Worm (Caenorhabditis elegans): ENCODE data around the gene C33F10.4.

The C33F10.4 gene

DNA sequence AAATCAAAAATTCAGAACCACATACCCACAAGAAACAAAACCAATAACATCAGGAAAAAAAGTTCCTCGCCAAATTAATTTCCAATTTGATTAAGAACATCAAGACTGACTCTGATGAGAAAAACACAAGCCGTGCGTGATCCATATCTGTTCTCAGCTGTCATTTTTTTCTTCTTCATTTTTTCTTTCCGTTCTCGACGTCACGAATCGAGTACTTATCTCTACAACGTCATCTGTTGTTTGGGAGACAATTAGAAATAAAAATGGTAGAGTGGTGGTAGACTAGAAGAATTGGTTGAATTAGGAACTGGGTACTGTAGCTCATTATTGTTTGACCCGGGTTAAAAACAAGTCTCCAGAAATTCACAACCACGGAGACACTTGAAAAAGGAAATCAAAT is 34.5 kb upstream of the C33F10.4 start:
- TF ChIP-seq ztf-22 (GFP tag; optimal IDR thresholded peaks at IDR 0.05) (no peak), B0019.2 (GFP tag; conservative IDR thresholded peaks at IDR 0.05) (no peak), ztf-26 (tag; optimal IDR thresholded peaks at IDR 0.05) (peak; percentile 6)

DNA sequence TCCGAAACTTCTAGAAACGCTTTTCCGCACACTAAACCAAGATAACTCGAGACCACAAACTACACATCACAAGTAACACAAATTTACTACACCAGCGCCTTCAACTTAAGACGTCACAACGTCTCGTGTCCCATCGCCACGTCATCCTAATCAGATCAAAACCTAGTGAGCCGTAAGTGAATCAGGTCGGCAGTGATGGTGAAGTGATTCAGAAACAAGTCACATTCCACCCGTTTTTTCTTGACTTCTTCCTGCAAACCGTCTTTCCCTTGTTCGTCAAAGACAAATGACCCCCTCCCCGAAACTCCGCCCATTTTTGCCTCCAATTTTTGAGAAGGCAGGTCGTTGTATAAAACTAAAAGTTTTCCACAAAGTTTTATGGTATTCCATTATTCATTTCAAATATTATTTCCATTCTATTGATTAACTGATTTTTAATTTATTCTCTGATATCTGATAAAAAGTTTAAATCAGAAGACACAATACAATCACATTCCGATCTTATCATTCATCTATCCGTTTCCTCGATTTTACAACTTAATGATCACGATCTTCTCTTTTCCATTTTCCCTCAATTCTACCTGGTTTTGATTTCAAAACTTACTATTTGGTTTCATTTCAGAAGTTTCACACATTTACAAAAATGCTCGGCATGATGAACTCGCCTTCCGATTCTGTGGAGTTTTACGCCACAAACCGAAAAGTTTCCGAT is 32.8 kb upstream of the C33F10.4 start, which contains the start of gene F26G1.2:
Gene F26G1.2, plus strand, starts transcription at position 508 of the 712 bp plus-strand sequence.
- TF ChIP-seq rec-8 (tag; optimal IDR thresholded peaks at IDR 0.05) (no peak), ztf-26 (tag; optimal IDR thresholded peaks at IDR 0.05) (peak; percentile 11), hsf-1 (GFP tag; IDR thresholded peaks at IDR 0.05) (no peak), madf-3 (GFP tag; IDR thresholded peaks at IDR 0.05) (no peak), ZK185.1 (tag; optimal IDR thresholded peaks at IDR 0.05; ENCODE audit: poor library complexity, severe bottlenecking) (no peak), ceh-100 (GFP tag; IDR thresholded peaks at IDR 0.05) (no peak), lin-26 (GFP tag; IDR thresholded peaks at IDR 0.05) (peak; percentile 47; the same call in 1 of the 2 replicates), die-1 (tag; optimal IDR thresholded peaks at IDR 0.05) (no peak), somi-1 (GFP tag; optimal IDR thresholded peaks at IDR 0.05) (no peak)

DNA sequence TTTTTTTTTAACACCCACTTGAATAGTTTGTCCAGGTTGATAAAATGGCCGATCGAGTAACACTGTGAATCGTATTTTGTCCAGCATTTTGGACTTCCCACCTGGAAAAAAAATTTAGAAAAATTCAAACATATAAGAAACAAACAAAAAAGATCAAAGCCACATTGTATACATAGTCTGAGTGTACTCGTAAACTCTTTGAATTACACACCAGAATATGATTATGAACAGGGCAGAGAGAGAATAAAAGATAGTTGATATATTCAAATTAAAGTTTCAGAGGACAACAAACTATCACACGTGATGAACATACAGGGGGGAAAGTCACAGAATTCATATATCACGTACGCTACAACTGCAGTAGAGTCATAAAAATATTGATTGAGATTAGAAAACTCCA is 29.3 kb upstream of the C33F10.4 start, which contains the start of gene ttm-2:
Gene ttm-2, minus strand, starts transcription at position 101 of the 400 bp plus-strand sequence.
- TF ChIP-seq B0019.2 (GFP tag; conservative IDR thresholded peaks at IDR 0.05): no peak
- no peak for TF ChIP-seq F39B2.1 (GFP tag; IDR thresholded peaks at IDR 0.05)
- no peak for TF ChIP-seq egrh-3 (GFP tag; IDR thresholded peaks at IDR 0.05)
- TF ChIP-seq T26A5.8 (tag; optimal IDR thresholded peaks at IDR 0.05): no peak
- TF ChIP-seq mxl-1 (tag; optimal IDR thresholded peaks at IDR 0.05): no peak
- TF ChIP-seq hrde-1 (tag; optimal IDR thresholded peaks at IDR 0.05; ENCODE audit: borderline replicate concordance): no peak
- TF ChIP-seq ztf-22 (GFP tag; optimal IDR thresholded peaks at IDR 0.05): no peak
- no peak for TF ChIP-seq ceh-58 (GFP tag; IDR thresholded peaks at IDR 0.05)

- no peak for TF ChIP-seq pha-4 (tag; optimal IDR thresholded peaks at IDR 0.05)
- no peak for TF ChIP-seq tlf-1 (GFP tag; optimal IDR thresholded peaks at IDR 0.05)
- TF ChIP-seq nhr-120 (GFP tag; IDR thresholded peaks at IDR 0.05): no peak
- TF ChIP-seq nhr-179 (tag; optimal IDR thresholded peaks at IDR 0.05): no peak
- no peak for TF ChIP-seq B0336.3 (GFP tag; IDR thresholded peaks at IDR 0.05)
- TF ChIP-seq mel-28 (tag; optimal IDR thresholded peaks at IDR 0.05; ENCODE audit: borderline replicate concordance): no peak
- TF ChIP-seq Y79H2A.3 (GFP tag; conservative IDR thresholded peaks at IDR 0.05): no peak
- TF ChIP-seq lin-35 (GFP tag; optimal IDR thresholded peaks at IDR 0.05): no peak
Measured at ce11 chrII:4767612-4768011, 27.9 kb upstream of the C33F10.4 start.

- TF ChIP-seq tlf-1 (GFP tag; optimal IDR thresholded peaks at IDR 0.05) (no peak), ztf-26 (tag; optimal IDR thresholded peaks at IDR 0.05) (no peak), dox-1 (GFP tag; IDR thresholded peaks at IDR 0.05) (peak; percentile 26; the same call in 1 of the 2 replicates), unc-62 (GFP tag; optimal IDR thresholded peaks at IDR 0.05) (peak; percentile 96), tbp1 (GFP tag; optimal IDR thresholded peaks at IDR 0.05) (peak; percentile 34), let-607 (tag; optimal IDR thresholded peaks at IDR 0.05) (peak; percentile 9 to 38), ztf-18 (tag; optimal IDR thresholded peaks at IDR 0.05) (no peak), ztf-22 (GFP tag; optimal IDR thresholded peaks at IDR 0.05) (peak; percentile 54), attf-3 (GFP tag; conservative IDR thresholded peaks at IDR 0.05) (no peak), ets-4 (GFP tag; optimal IDR thresholded peaks at IDR 0.05) (peak; percentile 76), atf-7 (tag; optimal IDR thresholded peaks at IDR 0.05) (peak; percentile 51), nhr-80 (tag; optimal IDR thresholded peaks at IDR 0.05) (peak; percentile 85), F33H1.4 (GFP tag; IDR thresholded peaks at IDR 0.05) (no peak), lsl-1 (GFP tag; optimal IDR thresholded peaks at IDR 0.05) (no peak)
Measured at ce11 chrII:4769096-4769495, 26.5 kb upstream of the C33F10.4 start.
